Worm (Caenorhabditis elegans): Measurements from ENCODE around the gene W10G11.1.

Gene W10G11.1

ce11 chrII:3562419-3562818 is 1.9 kb upstream of the W10G11.1 start, which contains the start of gene W10G11.3:
TSS of gene W10G11.3 (minus strand) at chrII:3562519.
- TF ChIP-seq hlh-17 (GFP tag; optimal IDR thresholded peaks at IDR 0.05; ENCODE audit: borderline replicate concordance): no peak
- no peak for TF ChIP-seq C04F5.9 (tag; optimal IDR thresholded peaks at IDR 0.05)
- TF ChIP-seq nhr-12 (tag; optimal IDR thresholded peaks at IDR 0.05): no peak

- no peak for TF ChIP-seq mab-9 (GFP tag; IDR thresholded peaks at IDR 0.05)
- no peak for TF ChIP-seq hlh-4 (tag; optimal IDR thresholded peaks at IDR 0.05)
Observed at ce11 chrII:3561561-3561960, 1.1 kb upstream of the W10G11.1 start, which contains the start of gene W10G11.2. TSS of gene W10G11.2 (minus strand) at chrII:3561661.

- no peak for TF ChIP-seq F16B12.6 (tag; optimal IDR thresholded peaks at IDR 0.05)
- TF ChIP-seq nhr-28 (tag; optimal IDR thresholded peaks at IDR 0.05): no peak
- no peak for TF ChIP-seq nhr-77 (tag; optimal IDR thresholded peaks at IDR 0.05)
- no peak for TF ChIP-seq nhr-85 (tag)
- TF ChIP-seq fkh-8 (tag; optimal IDR thresholded peaks at IDR 0.05): no peak
- no peak for TF ChIP-seq fkh-10 (GFP tag; optimal IDR thresholded peaks at IDR 0.05)
- TF ChIP-seq zag-1 (tag; optimal IDR thresholded peaks at IDR 0.05): no peak
- no peak for TF ChIP-seq hlh-17 (GFP tag; optimal IDR thresholded peaks at IDR 0.05; ENCODE audit: borderline replicate concordance)
- TF ChIP-seq unc-130 (tag; optimal IDR thresholded peaks at IDR 0.05): no peak
- no peak for TF ChIP-seq zip-4 (GFP tag; optimal IDR thresholded peaks at IDR 0.05)
- TF ChIP-seq mab-9 (GFP tag; IDR thresholded peaks at IDR 0.05): no peak
- no peak for TF ChIP-seq snpc-4 (tag; optimal IDR thresholded peaks at IDR 0.05)
- no peak for TF ChIP-seq ceh-82 (tag; optimal IDR thresholded peaks at IDR 0.05)
- TF ChIP-seq pag-3 (tag; optimal IDR thresholded peaks at IDR 0.05; ENCODE audit: borderline replicate concordance, insufficient read depth): no peak
- TF ChIP-seq lin-35 (GFP tag; optimal IDR thresholded peaks at IDR 0.05): no peak
- TF ChIP-seq ztf-11 (tag; optimal IDR thresholded peaks at IDR 0.05): no peak
- no peak for TF ChIP-seq sox-4 (tag; optimal IDR thresholded peaks at IDR 0.05)
- no peak for TF ChIP-seq rnt-1 (tag; optimal IDR thresholded peaks at IDR 0.05)
Observed at ce11 chrII:3557417-3557816, 3.1 kb downstream of the W10G11.1 start, which contains the start of gene lgc-45. TSS of gene lgc-45 (plus strand) at chrII:3557472.

ce11 chrII:3556584-3556983 is 3.9 kb downstream of the W10G11.1 start:
- TF ChIP-seq lin-14 (GFP tag; optimal IDR thresholded peaks at IDR 0.05) (peak; percentile 13), elt-3 (tag; optimal IDR thresholded peaks at IDR 0.05) (peak in 4 of 6 experiments; percentile 10 to 78 (median 48)), blmp-1 (tag; optimal IDR thresholded peaks at IDR 0.05) (peak; percentile 68), mef-2 (tag; optimal IDR thresholded peaks at IDR 0.05) (no peak), isw-1 (GFP tag; IDR thresholded peaks at IDR 0.05) (no peak)

- no peak for TF ChIP-seq hpl-2 (GFP tag; optimal IDR thresholded peaks at IDR 0.05)
- TF ChIP-seq sptf-1 (tag; optimal IDR thresholded peaks at IDR 0.05): no peak
- no peak for TF ChIP-seq fos-1 (tag; optimal IDR thresholded peaks at IDR 0.05)
- no peak for TF ChIP-seq zip-4 (GFP tag; optimal IDR thresholded peaks at IDR 0.05)
- no peak for TF ChIP-seq snpc-4 (tag; optimal IDR thresholded peaks at IDR 0.05)
- no peak for TF ChIP-seq nhr-28 (tag; optimal IDR thresholded peaks at IDR 0.05)
- no peak for TF ChIP-seq Y116A8C.19 (tag; optimal IDR thresholded peaks at IDR 0.05; ENCODE audit: borderline replicate concordance)
- TF ChIP-seq lin-15B (tag; optimal IDR thresholded peaks at IDR 0.05): no peak
- no peak for TF ChIP-seq dsc-1 (tag; optimal IDR thresholded peaks at IDR 0.05)
- TF ChIP-seq dpl-1 (GFP tag; optimal IDR thresholded peaks at IDR 0.05): peak in 1 of 3 experiments; percentile 12
- no peak for TF ChIP-seq nhr-19 (GFP tag; conservative IDR thresholded peaks at IDR 0.05)
- no peak for TF ChIP-seq mab-9 (GFP tag; IDR thresholded peaks at IDR 0.05)
- TF ChIP-seq egl-27 (tag; optimal IDR thresholded peaks at IDR 0.05): no peak
- no peak for TF ChIP-seq ceh-82 (tag; optimal IDR thresholded peaks at IDR 0.05)
- TF ChIP-seq aly-2 (tag; optimal IDR thresholded peaks at IDR 0.05): no peak
- no peak for TF ChIP-seq swsn-7 (tag; optimal IDR thresholded peaks at IDR 0.05)
- TF ChIP-seq mef-2 (tag; optimal IDR thresholded peaks at IDR 0.05): no peak
- no peak for TF ChIP-seq pax-3 (tag; optimal IDR thresholded peaks at IDR 0.05)
- peak; percentile 4 for TF ChIP-seq tbx-2 (tag; optimal IDR thresholded peaks at IDR 0.05)
- TF ChIP-seq nhr-76 (tag; optimal IDR thresholded peaks at IDR 0.05): no peak
- TF ChIP-seq elt-3 (tag; optimal IDR thresholded peaks at IDR 0.05): peak in 2 of 6 experiments; percentile 30 to 54
- TF ChIP-seq nhr-237 (tag; optimal IDR thresholded peaks at IDR 0.05): no peak
- TF ChIP-seq alr-1 (tag; optimal IDR thresholded peaks at IDR 0.05; ENCODE audit: borderline replicate concordance): no peak
- no peak for TF ChIP-seq grh-1 (GFP tag; IDR thresholded peaks at IDR 0.05)
- no peak for TF ChIP-seq isw-1 (GFP tag; IDR thresholded peaks at IDR 0.05)
- no peak for TF ChIP-seq ztf-4 (tag; optimal IDR thresholded peaks at IDR 0.05)
- no peak for TF ChIP-seq sup-37 (GFP tag; optimal IDR thresholded peaks at IDR 0.05)
Observed at ce11 chrII:3555281-3555680, 5.2 kb downstream of the W10G11.1 start.

Data from whole organism, L1 larva.